Worm (Caenorhabditis elegans): ENCODE results near the gene ubh-3.

The ubh-3 gene

DNA sequence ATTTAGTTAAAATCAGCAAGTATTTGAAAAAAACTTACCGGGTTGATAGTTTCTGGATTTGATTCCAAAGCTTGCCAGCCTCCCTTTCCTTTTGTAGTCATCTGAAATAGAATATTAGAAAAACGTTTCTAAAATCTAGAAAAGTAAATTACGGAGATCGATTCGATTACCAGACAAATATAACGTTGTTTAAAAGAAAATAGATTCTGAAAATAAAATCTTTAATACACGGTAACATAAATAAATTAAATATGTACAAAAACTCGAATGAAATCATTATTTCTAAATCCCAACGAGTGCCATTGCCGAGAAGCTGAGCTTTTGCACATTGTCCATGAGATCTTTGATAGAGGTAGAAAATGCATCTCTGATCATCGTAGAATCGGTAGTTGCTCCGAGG is at the start of gene ubh-3:
TSS of gene ubh-3 (minus strand) at position 101 of the 400 bp plus-strand sequence.
- TF ChIP-seq ces-1 (GFP tag; optimal IDR thresholded peaks at IDR 0.05) (no peak), efl-3 (GFP tag; optimal IDR thresholded peaks at IDR 0.05) (no peak)

DNA sequence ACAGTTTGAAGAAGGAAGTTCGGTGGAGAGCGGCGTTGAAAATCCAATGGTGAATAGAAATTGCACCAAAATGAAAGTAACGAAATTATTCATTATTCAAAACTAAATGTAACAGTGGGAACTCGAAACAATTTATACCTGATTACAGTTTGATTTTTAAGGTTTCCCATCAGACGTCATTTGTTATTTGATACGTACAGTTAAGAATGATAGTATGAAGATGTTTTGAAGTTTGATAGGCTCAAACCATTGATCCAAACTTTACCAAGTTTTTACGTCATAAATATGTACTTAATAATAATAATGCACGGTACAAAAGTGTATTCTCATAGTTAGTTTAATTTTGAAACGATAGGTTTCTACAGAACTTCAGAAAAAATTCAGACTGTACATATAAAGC is 49.5 kb upstream of the ubh-3 start, which contains the start of gene spp-20:
TSS of gene spp-20 (minus strand) at position 101 of the 400 bp plus-strand sequence.
- TF ChIP-seq hlh-4 (tag; optimal IDR thresholded peaks at IDR 0.05): no peak
- TF ChIP-seq ama-1 (optimal IDR thresholded peaks at IDR 0.05): no peak
- TF ChIP-seq C34B4.2 (tag; optimal IDR thresholded peaks at IDR 0.05): no peak
- TF ChIP-seq elt-2 (tag; optimal IDR thresholded peaks at IDR 0.05): no peak
- no peak for TF ChIP-seq mep-1 (tag; optimal IDR thresholded peaks at IDR 0.05)
- no peak for TF ChIP-seq unc-62 (GFP tag; optimal IDR thresholded peaks at IDR 0.05)
- no peak for TF ChIP-seq efl-1 (optimal IDR thresholded peaks at IDR 0.05)
- no peak for TF ChIP-seq efl-1 (GFP tag; optimal IDR thresholded peaks at IDR 0.05 in 1 of 2)
- no peak for TF ChIP-seq nhr-11 (tag; optimal IDR thresholded peaks at IDR 0.05)
- no peak for TF ChIP-seq fkh-8 (tag; optimal IDR thresholded peaks at IDR 0.05)
- TF ChIP-seq nhr-19 (GFP tag; conservative IDR thresholded peaks at IDR 0.05): no peak

DNA sequence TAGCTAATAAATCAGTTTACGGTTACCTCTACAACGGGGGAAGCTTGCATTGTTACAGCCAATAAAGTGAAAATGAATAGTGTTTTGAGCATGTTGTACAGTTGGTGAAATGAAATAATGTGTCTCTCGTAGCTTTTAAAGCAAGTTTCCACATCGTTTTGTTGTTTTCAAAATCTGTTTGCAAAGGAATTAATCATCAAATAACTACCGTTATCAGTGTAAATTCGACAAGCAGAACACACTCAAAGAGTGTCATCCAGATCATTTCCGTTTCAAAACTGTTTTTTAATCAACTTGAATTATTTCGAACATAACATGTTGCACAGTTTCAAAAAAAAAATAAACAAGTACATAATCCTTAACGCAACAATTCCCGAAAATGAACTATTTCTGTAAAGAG is 48.4 kb upstream of the ubh-3 start, which contains the start of gene spp-27:
TSS of gene spp-27 (minus strand) at position 101 of the 400 bp plus-strand sequence.
- no peak for TF ChIP-seq fos-1 (tag; optimal IDR thresholded peaks at IDR 0.05)
- no peak for TF ChIP-seq aha-1 (tag; optimal IDR thresholded peaks at IDR 0.05)
- TF ChIP-seq tbx-2 (tag; optimal IDR thresholded peaks at IDR 0.05): no peak
- TF ChIP-seq nhr-12 (tag; optimal IDR thresholded peaks at IDR 0.05): no peak
- TF ChIP-seq swsn-7 (tag; optimal IDR thresholded peaks at IDR 0.05): no peak
- TF ChIP-seq ztf-4 (tag; optimal IDR thresholded peaks at IDR 0.05): no peak
- no peak for TF ChIP-seq snu-23 (GFP tag; optimal IDR thresholded peaks at IDR 0.05)
- no peak for TF ChIP-seq F16B12.6 (tag; optimal IDR thresholded peaks at IDR 0.05)
- no peak for TF ChIP-seq mef-2 (tag; optimal IDR thresholded peaks at IDR 0.05)
- no peak for TF ChIP-seq ces-1 (GFP tag; optimal IDR thresholded peaks at IDR 0.05)
- no peak for TF ChIP-seq egl-13 (tag; optimal IDR thresholded peaks at IDR 0.05)
- no peak for TF ChIP-seq unc-98 (GFP tag; IDR thresholded peaks at IDR 0.05)
- no peak for TF ChIP-seq C34B4.2 (tag; optimal IDR thresholded peaks at IDR 0.05)
- TF ChIP-seq mdl-1 (tag; optimal IDR thresholded peaks at IDR 0.05): no peak
- no peak for TF ChIP-seq hpl-2 (GFP tag; optimal IDR thresholded peaks at IDR 0.05)
- TF ChIP-seq nhr-47 (tag; optimal IDR thresholded peaks at IDR 0.05): no peak
- TF ChIP-seq nhr-28 (tag; optimal IDR thresholded peaks at IDR 0.05): no peak
- TF ChIP-seq alr-1 (tag; optimal IDR thresholded peaks at IDR 0.05; ENCODE audit: borderline replicate concordance): no peak
- TF ChIP-seq efl-3 (GFP tag; optimal IDR thresholded peaks at IDR 0.05): no peak
- TF ChIP-seq tlp-1 (tag; optimal IDR thresholded peaks at IDR 0.05): no peak

DNA sequence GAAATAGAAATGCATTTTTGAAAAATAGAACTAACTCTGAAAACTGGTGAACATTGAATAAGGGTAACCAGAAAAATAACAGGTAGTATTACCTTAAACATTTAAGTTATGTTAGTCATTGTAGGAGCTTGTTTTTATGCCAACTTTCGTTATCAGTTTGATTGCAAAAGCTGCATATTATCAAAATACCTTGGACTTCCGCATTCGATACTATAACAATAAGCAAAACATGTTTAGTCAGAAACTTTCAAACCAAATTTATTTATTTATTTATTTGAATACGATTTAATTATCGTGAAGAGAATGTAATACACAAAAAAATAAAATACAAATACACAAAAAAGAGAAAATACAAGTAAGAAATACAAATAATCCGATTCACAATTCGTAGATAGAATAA is 45.7 kb upstream of the ubh-3 start, which contains the start of gene K04A8.19:
TSS of gene K04A8.19 (minus strand) at position 101 of the 400 bp plus-strand sequence.
- TF ChIP-seq mab-9 (GFP tag; IDR thresholded peaks at IDR 0.05) (no peak), ceh-82 (tag; optimal IDR thresholded peaks at IDR 0.05) (no peak), lin-35 (GFP tag; optimal IDR thresholded peaks at IDR 0.05) (no peak), C16A3.4 (tag; optimal IDR thresholded peaks at IDR 0.05) (no peak), skn-1 (tag; optimal IDR thresholded peaks at IDR 0.05) (no peak), zag-1 (tag; optimal IDR thresholded peaks at IDR 0.05) (no peak), lin-13 (GFP tag; optimal IDR thresholded peaks at IDR 0.05) (no peak)

DNA sequence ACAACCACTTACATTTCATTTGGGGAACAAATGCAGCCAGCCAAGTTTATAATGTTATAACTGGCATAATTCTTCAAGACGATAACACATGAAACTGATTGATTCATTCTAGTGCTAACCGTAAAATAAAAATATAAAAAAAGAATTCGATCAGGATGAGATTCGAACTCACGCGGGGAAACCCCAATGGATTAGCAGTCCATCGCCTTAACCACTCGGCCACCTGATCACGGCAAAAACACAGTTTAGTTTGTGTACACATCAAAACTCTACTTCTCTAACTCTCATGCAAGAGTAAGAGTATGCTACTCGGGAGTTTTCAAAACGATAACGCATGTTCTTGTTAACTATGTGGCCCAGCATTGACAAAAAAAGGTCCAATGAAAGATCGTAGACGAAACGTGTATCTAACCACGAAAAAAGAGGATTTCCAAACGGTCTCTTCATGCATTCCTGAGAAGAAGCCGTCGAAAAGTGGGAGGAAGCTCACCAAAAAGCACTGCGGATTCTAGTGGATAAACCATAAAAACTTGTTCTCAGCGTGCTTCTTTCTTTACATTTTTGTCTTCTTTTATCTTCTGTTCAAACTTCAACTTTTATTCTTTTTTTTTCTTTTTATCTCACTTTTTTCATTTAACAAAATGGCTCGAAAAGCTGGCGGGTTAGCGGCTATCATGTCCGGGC is 43.2 kb upstream of the ubh-3 start, which contains the start of gene twk-10:
TSS of gene twk-10 (plus strand) at position 634 of the 684 bp plus-strand sequence.
- TF ChIP-seq nhr-20 (tag; optimal IDR thresholded peaks at IDR 0.05) (peak; percentile 47), grh-1 (GFP tag; IDR thresholded peaks at IDR 0.05) (no peak), nhr-19 (GFP tag; conservative IDR thresholded peaks at IDR 0.05) (peak; percentile 44), irx-1 (tag; optimal IDR thresholded peaks at IDR 0.05) (peak; percentile 27), nhr-11 (tag; optimal IDR thresholded peaks at IDR 0.05) (no peak), mep-1 (tag; optimal IDR thresholded peaks at IDR 0.05) (peak; percentile 52), swsn-7 (tag; optimal IDR thresholded peaks at IDR 0.05) (peak; percentile 24), lin-14 (GFP tag; optimal IDR thresholded peaks at IDR 0.05) (peak; percentile 17), nhr-47 (tag; optimal IDR thresholded peaks at IDR 0.05) (no peak), dpl-1 (GFP tag; optimal IDR thresholded peaks at IDR 0.05) (peak in 1 of 3 experiments; percentile 35), mdl-1 (tag; optimal IDR thresholded peaks at IDR 0.05) (peak in 1 of 2 experiments; percentile 42), ceh-82 (tag; optimal IDR thresholded peaks at IDR 0.05) (no peak), nhr-77 (tag; optimal IDR thresholded peaks at IDR 0.05) (peak; percentile 28), efl-1 (optimal IDR thresholded peaks at IDR 0.05) (peak; percentile 18 to 36), efl-1 (GFP tag; optimal IDR thresholded peaks at IDR 0.05 in 1 of 2) (peak in 1 of 2 experiments; percentile 94), C16A3.4 (tag; optimal IDR thresholded peaks at IDR 0.05) (peak; percentile 28), nhr-90 (tag; optimal IDR thresholded peaks at IDR 0.05; ENCODE audit: poor library complexity) (peak; percentile 42), lin-35 (GFP tag; optimal IDR thresholded peaks at IDR 0.05) (peak; percentile 21 to 48)
